Worm (Caenorhabditis elegans) whole organism, L1 larva: ENCODE data around the gene tbb-1.

Experiments used
- Y116A8C.19 ChIP-seq: sonication (generic microtip); optimal IDR thresholded peaks from 2 replicates; lab custom pipeline; 2016; ENCODE audit warnings: missing compliant biosample characterization, missing genetic modification characterization, borderline replicate concordance
- aly-2 ChIP-seq: fragments of 150-350 bp; optimal IDR thresholded peaks from 2 replicates; lab custom pipeline; 2014; ENCODE audit warnings: missing biosample characterization, missing genetic modification characterization
- elt-3 ChIP-seq, 6 experiments: fragments of 150-350 bp in 1 of 6; sonication (generic microtip); optimal IDR thresholded peaks; 2 replicates each; lab custom pipeline; 2017 to 2018; ENCODE audit warnings: missing biosample characterization in 6 of 6, missing genetic modification characterization in 6 of 6, inconsistent platforms in 1 of 6
- fkh-10 ChIP-seq: sonication (generic microtip); optimal IDR thresholded peaks from 2 replicates; lab custom pipeline; 2017; ENCODE audit warnings: missing biosample characterization, missing genetic modification reagents, missing genetic modification characterization
- lin-39 ChIP-seq: fragments of 150-350 bp; optimal IDR thresholded peaks from 2 replicates; lab custom pipeline; 2014; ENCODE audit warnings: missing biosample characterization, missing genetic modification reagents, missing genetic modification characterization
- lsy-2 ChIP-seq, 2 experiments: fragments of 150-350 bp; optimal IDR thresholded peaks; 2 replicates each; lab custom pipeline; 2014; ENCODE audit warnings: missing biosample characterization in 2 of 2, missing genetic modification characterization in 2 of 2
- nhr-20 ChIP-seq: sonication (generic microtip); optimal IDR thresholded peaks from 2 replicates; lab custom pipeline; 2016; ENCODE audit warnings: mild to moderate bottlenecking, missing genetic modification characterization, missing compliant biosample characterization
- pag-3 ChIP-seq: sonication (generic microtip); optimal IDR thresholded peaks from 2 replicates; lab custom pipeline; 2017; ENCODE audit warnings: missing genetic modification characterization, mild to moderate bottlenecking, missing compliant biosample characterization, antibody characterized with exemption, borderline replicate concordance; ENCODE audit not compliant: insufficient read depth
- pqm-1 ChIP-seq: sonication (generic microtip); optimal IDR thresholded peaks from 3 replicates; lab custom pipeline; 2017; ENCODE audit warnings: missing biosample characterization, missing genetic modification characterization
- unc-98 ChIP-seq: fragments of 200-800 bp; sonication (Bioruptor generic); IDR thresholded peaks from 2 replicates; pipeline ENCODE4 v1.3.6; 2022; ENCODE audit warnings: missing genetic modification characterization, missing compliant biosample characterization
- xbp-1 ChIP-seq: sonication (generic microtip); optimal IDR thresholded peaks from 2 replicates; lab custom pipeline; 2016; ENCODE audit warnings: missing genetic modification characterization, missing compliant biosample characterization
- ztf-11 ChIP-seq, 2 experiments: sonication (generic microtip); optimal IDR thresholded peaks; 2 replicates each; lab custom pipeline; 2016 to 2017; ENCODE audit warnings: missing genetic modification characterization in 2 of 2, missing biosample characterization in 1 of 2, missing compliant biosample characterization in 1 of 2
- ztf-4 ChIP-seq: fragments of 150-350 bp; optimal IDR thresholded peaks from 2 replicates; lab custom pipeline; 2014; ENCODE audit warnings: missing biosample characterization, missing genetic modification characterization

- TF ChIP-seq elt-3 (tag; optimal IDR thresholded peaks at IDR 0.05; lab: Kevin White, UChicago) (no peak), Y116A8C.19 (tag; lab: Kevin White, UChicago) (no peak), pag-3 (tag; lab: Kevin White, UChicago) (no peak), nhr-20 (tag; lab: Kevin White, UChicago) (peak; percentile 47), ztf-4 (no peak), unc-98 (GFP tag; lab: Robert Waterston, UW) (no peak), lsy-2 (tag; optimal IDR thresholded peaks at IDR 0.05; lab: Kevin White, UChicago) (peak; percentile 21 to 70), fkh-10 (GFP tag; lab: Kevin White, UChicago) (no peak), aly-2 (tag; lab: Kevin White, UChicago) (no peak), lin-39 (tag; lab: Kevin White, UChicago) (no peak), pqm-1 (tag; lab: Kevin White, UChicago) (no peak), xbp-1 (tag; lab: Kevin White, UChicago) (peak; percentile 70), ztf-11 (tag; optimal IDR thresholded peaks at IDR 0.05; lab: Kevin White, UChicago) (no peak)
Observed at ce11 chrIII:10739902-10740301, 2.3 kb downstream of the tbb-1 start.
